Fruit fly (Drosophila melanogaster): ENCODE data around the gene CG31191.

The CG31191 gene

DNA sequence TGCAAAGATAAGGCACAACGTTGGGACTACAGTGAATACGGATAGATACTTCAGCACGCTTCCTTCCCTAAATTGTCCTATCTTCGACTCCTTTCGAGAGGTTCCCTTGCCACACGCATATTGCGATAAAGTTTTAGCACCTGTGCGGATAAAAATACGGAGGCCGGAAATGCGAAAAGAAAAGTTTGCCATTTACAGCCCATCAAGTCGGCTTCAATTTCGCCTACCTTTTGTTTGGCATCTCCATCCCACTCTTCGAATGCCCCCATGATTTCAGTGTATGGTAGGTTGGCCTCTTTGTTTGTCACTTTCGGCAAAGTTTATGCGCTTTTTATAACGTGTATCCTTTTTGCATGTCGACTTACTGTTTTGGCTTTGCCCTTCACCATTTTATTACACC, 68.7 kb downstream of the CG31191 start:
- TF ChIP-seq OdsH (GFP tag; optimal IDR thresholded peaks at IDR 0.05), result no peak
- TF ChIP-seq dmrt93B (GFP tag; optimal IDR thresholded peaks at IDR 0.05), result no peak
- TF ChIP-seq Vsx2 (GFP tag; optimal IDR thresholded peaks at IDR 0.05; ENCODE audit: partially characterized antibody), result no peak
- no peak for TF ChIP-seq Hr83 (GFP tag; optimal IDR thresholded peaks at IDR 0.05; ENCODE audit: poor library complexity, severe bottlenecking)
- TF ChIP-seq foxo (GFP tag; optimal IDR thresholded peaks at IDR 0.05), result no peak
- no peak for TF ChIP-seq brk (GFP tag; optimal IDR thresholded peaks at IDR 0.05)
- no peak for TF ChIP-seq usp (GFP tag; optimal IDR thresholded peaks at IDR 0.05)

DNA sequence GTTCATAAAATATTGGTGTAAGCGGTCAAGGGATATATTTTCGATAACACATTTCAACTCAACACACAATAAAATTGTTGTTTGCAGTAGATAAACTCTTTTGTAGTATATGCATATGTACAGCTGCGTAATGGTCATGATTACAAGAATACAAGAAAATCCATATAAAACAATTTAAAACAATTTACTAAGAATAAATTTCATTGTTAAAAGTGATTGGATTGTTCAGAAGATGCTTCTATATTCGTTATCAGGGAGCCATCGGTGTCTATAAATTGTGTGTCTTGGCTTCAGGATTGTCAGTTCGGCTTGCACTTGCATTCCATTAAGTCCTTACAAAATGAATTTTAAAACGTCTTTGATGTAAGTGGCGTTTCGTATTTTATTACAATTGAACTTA, 71.7 kb downstream of the CG31191 start, which contains the start of gene TotB:
Gene TotB (plus strand): TSS at position 301 of the 400 bp plus-strand sequence.
- TF ChIP-seq Sp1 (GFP tag; optimal IDR thresholded peaks at IDR 0.05), result no peak
- no peak for TF ChIP-seq Dif (GFP tag; optimal IDR thresholded peaks at IDR 0.05; ENCODE audit: partially characterized antibody)
- no peak for TF ChIP-seq lola (GFP tag; optimal IDR thresholded peaks at IDR 0.05)
- TF ChIP-seq tai (GFP tag; optimal IDR thresholded peaks at IDR 0.05), result no peak
- TF ChIP-seq OdsH (GFP tag; optimal IDR thresholded peaks at IDR 0.05), result no peak
- no peak for TF ChIP-seq ey (GFP tag; optimal IDR thresholded peaks at IDR 0.05)
- no peak for TF ChIP-seq N (GFP tag; optimal IDR thresholded peaks at IDR 0.05)
- TF ChIP-seq dsf (GFP tag; optimal IDR thresholded peaks at IDR 0.05; ENCODE audit: borderline replicate concordance), result no peak
- TF ChIP-seq sage (GFP tag; optimal IDR thresholded peaks at IDR 0.05), result no peak
- no peak for TF ChIP-seq fru (GFP tag; optimal IDR thresholded peaks at IDR 0.05)
- no peak for TF ChIP-seq Dfd (GFP tag; optimal IDR thresholded peaks at IDR 0.05)
- no peak for TF ChIP-seq CG9705 (GFP tag; optimal IDR thresholded peaks at IDR 0.05)
- no peak for TF ChIP-seq Hr83 (GFP tag; optimal IDR thresholded peaks at IDR 0.05; ENCODE audit: poor library complexity, severe bottlenecking)
- TF ChIP-seq jim (GFP tag; optimal IDR thresholded peaks at IDR 0.05), result no peak
- TF ChIP-seq CrebA (GFP tag; optimal IDR thresholded peaks at IDR 0.05; ENCODE audit: borderline replicate concordance), result no peak
- no peak for TF ChIP-seq h (GFP tag; optimal IDR thresholded peaks at IDR 0.05)
- TF ChIP-seq dmrt93B (GFP tag; optimal IDR thresholded peaks at IDR 0.05), result no peak
- no peak for TF ChIP-seq woc (GFP tag; optimal IDR thresholded peaks at IDR 0.05)
- no peak for TF ChIP-seq brk (GFP tag; optimal IDR thresholded peaks at IDR 0.05)

DNA sequence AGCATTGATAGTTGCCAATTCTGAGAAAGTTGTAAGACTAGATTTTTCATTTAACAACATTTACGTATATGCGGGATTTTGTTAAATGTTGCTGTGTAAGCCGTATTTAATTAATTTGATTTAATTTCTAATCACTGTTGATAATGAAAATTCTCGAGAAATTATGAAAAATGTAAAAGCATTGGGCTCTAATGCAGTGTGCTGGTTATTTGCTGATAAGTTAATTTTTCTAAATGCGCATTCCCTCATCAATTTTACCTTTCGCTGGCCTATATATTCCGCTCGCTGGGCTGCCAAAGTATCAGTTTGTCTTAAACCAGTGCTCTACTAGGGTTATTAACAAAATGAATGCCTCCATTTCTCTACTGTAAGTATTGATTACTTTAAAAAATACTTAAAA, 72.6 kb downstream of the CG31191 start, which contains the start of gene TotC:
Gene TotC (plus strand): TSS at position 301 of the 400 bp plus-strand sequence.
- TF ChIP-seq dmrt93B (GFP tag; optimal IDR thresholded peaks at IDR 0.05), result no peak
- TF ChIP-seq HLH106 (tag; optimal IDR thresholded peaks at IDR 0.05), result no peak
- no peak for TF ChIP-seq woc (GFP tag; optimal IDR thresholded peaks at IDR 0.05)

DNA sequence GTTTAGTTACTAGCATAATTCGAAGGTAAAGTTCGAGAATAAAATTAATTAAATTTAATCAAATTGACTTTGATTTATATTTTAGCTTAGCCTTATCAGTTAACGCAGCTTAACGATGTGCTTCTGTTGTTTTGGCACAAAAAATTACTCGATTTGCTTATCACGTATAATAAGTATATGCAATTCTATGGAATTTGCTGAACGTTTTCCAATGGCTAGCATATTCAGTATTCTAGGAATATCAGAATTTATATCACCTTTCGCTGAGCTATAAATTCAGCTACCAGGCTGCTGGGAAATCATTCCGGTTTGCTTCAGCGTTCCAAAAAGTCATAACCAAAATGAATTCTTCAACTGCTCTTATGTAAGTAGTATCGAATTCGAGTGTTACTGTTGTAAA, 74.6 kb downstream of the CG31191 start, which contains the start of gene TotA:
Gene TotA (plus strand): TSS at position 301 of the 400 bp plus-strand sequence.
- TF ChIP-seq jim (GFP tag; optimal IDR thresholded peaks at IDR 0.05), result no peak
- no peak for TF ChIP-seq pan (optimal IDR thresholded peaks at IDR 0.05)
- no peak for TF ChIP-seq rgr (GFP tag; optimal IDR thresholded peaks at IDR 0.05)
- TF ChIP-seq GATAd (GFP tag; optimal IDR thresholded peaks at IDR 0.05), result no peak
- no peak for TF ChIP-seq foxo (GFP tag; optimal IDR thresholded peaks at IDR 0.05)
- no peak for TF ChIP-seq Mio (GFP tag; optimal IDR thresholded peaks at IDR 0.05)
- TF ChIP-seq Hr83 (GFP tag; optimal IDR thresholded peaks at IDR 0.05; ENCODE audit: poor library complexity, severe bottlenecking), result no peak
- no peak for TF ChIP-seq usp (GFP tag; optimal IDR thresholded peaks at IDR 0.05)
- no peak for TF ChIP-seq fru (GFP tag; optimal IDR thresholded peaks at IDR 0.05)
- TF ChIP-seq Hnf4 (GFP tag; optimal IDR thresholded peaks at IDR 0.05), result no peak
- no peak for TF ChIP-seq HLH106 (tag; optimal IDR thresholded peaks at IDR 0.05)
- no peak for TF ChIP-seq psq (GFP tag; optimal IDR thresholded peaks at IDR 0.05)
- no peak for TF ChIP-seq br (GFP tag; optimal IDR thresholded peaks at IDR 0.05)
- TF ChIP-seq lola (GFP tag; optimal IDR thresholded peaks at IDR 0.05), result no peak
- TF ChIP-seq N (GFP tag; optimal IDR thresholded peaks at IDR 0.05), result no peak
- no peak for TF ChIP-seq Myc (optimal IDR thresholded peaks at IDR 0.05)

DNA sequence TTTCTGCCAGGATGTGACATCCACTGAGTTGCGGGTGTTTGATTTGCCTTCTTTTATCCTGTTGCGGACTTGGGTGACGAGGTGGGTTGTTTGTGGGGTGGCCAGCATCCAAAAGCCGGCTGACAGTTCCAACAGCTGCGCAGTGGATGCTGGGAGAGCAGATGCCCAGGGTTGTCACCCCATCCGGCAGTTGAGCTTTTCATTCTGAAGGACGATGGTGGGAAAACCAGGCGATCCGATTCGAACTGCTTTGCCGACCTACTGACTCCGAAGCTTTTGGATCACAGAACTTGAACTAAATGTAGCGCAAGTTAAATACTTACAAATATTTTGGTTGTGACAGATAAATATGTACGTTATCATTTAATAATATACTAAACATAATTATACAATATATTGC, 79.1 kb downstream of the CG31191 start, which contains the start of gene KaiR1D:
Gene KaiR1D (minus strand): TSS at position 28 of the 400 bp plus-strand sequence.
- no peak for TF ChIP-seq psq (GFP tag; optimal IDR thresholded peaks at IDR 0.05)
- TF ChIP-seq woc (GFP tag; optimal IDR thresholded peaks at IDR 0.05), result no peak
- no peak for TF ChIP-seq sage (GFP tag; optimal IDR thresholded peaks at IDR 0.05)
- TF ChIP-seq dsf (GFP tag; optimal IDR thresholded peaks at IDR 0.05; ENCODE audit: borderline replicate concordance), result no peak
- TF ChIP-seq fru (GFP tag; optimal IDR thresholded peaks at IDR 0.05), result no peak
- no peak for TF ChIP-seq ey (GFP tag; optimal IDR thresholded peaks at IDR 0.05)
- no peak for TF ChIP-seq Sp1 (GFP tag; optimal IDR thresholded peaks at IDR 0.05)
- no peak for TF ChIP-seq CG32264 (GFP tag; optimal IDR thresholded peaks at IDR 0.05)
- no peak for TF ChIP-seq brk (GFP tag; optimal IDR thresholded peaks at IDR 0.05)
- TF ChIP-seq Rel (GFP tag; optimal IDR thresholded peaks at IDR 0.05), result no peak
- TF ChIP-seq Rel (tag; optimal IDR thresholded peaks at IDR 0.05), result no peak
- TF ChIP-seq OdsH (GFP tag; optimal IDR thresholded peaks at IDR 0.05), result no peak
- no peak for TF ChIP-seq dl (GFP tag; optimal IDR thresholded peaks at IDR 0.05; ENCODE audit: insufficient read depth in 1 of 2, partially characterized antibody in 2 of 2)
- TF ChIP-seq CrebA (GFP tag; optimal IDR thresholded peaks at IDR 0.05; ENCODE audit: borderline replicate concordance), result no peak
- TF ChIP-seq tai (GFP tag; optimal IDR thresholded peaks at IDR 0.05), result no peak
- no peak for TF ChIP-seq dmrt93B (GFP tag; optimal IDR thresholded peaks at IDR 0.05)
